Worm (Caenorhabditis elegans) whole organism, late embryonic: ENCODE data around the gene myrf-1.

ENCODE experiments used
- K02D7.2 ChIP-seq: sonication (generic microtip); optimal IDR thresholded peaks from 2 replicates; lab custom pipeline; 2017; ENCODE audit warnings: mild to moderate bottlenecking, missing genetic modification characterization, missing compliant biosample characterization
- K09A11.1 ChIP-seq: sonication (generic microtip); optimal IDR thresholded peaks from 2 replicates; lab custom pipeline; 2017; ENCODE audit warnings: antibody characterized with exemption, mild to moderate bottlenecking, missing genetic modification characterization, missing compliant biosample characterization; ENCODE audit not compliant: insufficient read depth
- T23F11.4 ChIP-seq: fragments of 200-800 bp; sonication (Bioruptor generic); optimal IDR thresholded peaks from 2 replicates; lab custom pipeline; 2018; ENCODE audit warnings: mild to moderate bottlenecking, missing genetic modification characterization, missing compliant biosample characterization
- ama-1 ChIP-seq: fragments of 150-350 bp; optimal IDR thresholded peaks from 2 replicates; lab custom pipeline; 2014
- elt-2 ChIP-seq: sonication (generic microtip); optimal IDR thresholded peaks from 2 replicates; lab custom pipeline; 2016; ENCODE audit warnings: missing genetic modification reagents, missing genetic modification characterization, missing compliant biosample characterization
- hlh-30 ChIP-seq: sonication (generic microtip); optimal IDR thresholded peaks from 2 replicates; lab custom pipeline; 2017; ENCODE audit warnings: antibody characterized with exemption, missing genetic modification characterization, missing compliant biosample characterization; ENCODE audit not compliant: insufficient read depth
- nhr-11 ChIP-seq: fragments of 150-350 bp; optimal IDR thresholded peaks from 2 replicates; lab custom pipeline; 2014; ENCODE audit warnings: missing biosample characterization, missing genetic modification characterization
- pag-3 ChIP-seq: sonication (generic microtip); optimal IDR thresholded peaks from 2 replicates; lab custom pipeline; 2016; ENCODE audit warnings: missing compliant biosample characterization, missing genetic modification characterization, borderline replicate concordance
- sox-4 ChIP-seq: sonication (generic microtip); optimal IDR thresholded peaks from 2 replicates; lab custom pipeline; 2017; ENCODE audit warnings: mild to moderate bottlenecking, missing genetic modification characterization, inconsistent platforms, missing compliant biosample characterization
- tbx-2 ChIP-seq: sonication (generic microtip); optimal IDR thresholded peaks from 2 replicates; lab custom pipeline; 2016; ENCODE audit warnings: missing genetic modification characterization, missing compliant biosample characterization

DNA sequence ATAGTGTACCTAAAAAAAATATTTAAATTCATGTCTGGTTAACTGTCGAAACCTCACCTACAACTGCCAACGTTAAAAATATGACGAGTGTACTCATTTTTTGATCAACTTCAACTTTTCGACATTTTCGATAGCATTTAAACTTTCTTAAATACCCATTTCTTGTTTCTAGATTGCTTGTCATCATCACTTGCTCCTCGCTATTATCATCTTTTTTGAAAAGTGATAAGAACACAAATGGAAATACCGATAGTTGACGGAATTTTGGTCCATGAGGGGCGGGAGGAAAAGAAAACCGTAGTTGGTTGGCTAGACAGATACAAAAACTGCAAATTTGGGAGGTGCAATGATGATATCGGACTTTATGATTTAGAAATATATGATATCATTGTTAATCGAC lies 32.2 kb downstream of the myrf-1 start, which contains the start of gene clec-143:
- TF ChIP-seq ama-1 (lab: Kevin White, UChicago) (no peak), nhr-11 (tag; lab: Kevin White, UChicago) (no peak), pag-3 (tag; lab: Kevin White, UChicago) (no peak), hlh-30 (tag; lab: Kevin White, UChicago) (no peak), K09A11.1 (tag; lab: Kevin White, UChicago) (no peak), T23F11.4 (GFP tag; lab: Kevin White, UChicago) (no peak), sox-4 (tag; lab: Kevin White, UChicago) (no peak), K02D7.2 (no peak), tbx-2 (tag; lab: Kevin White, UChicago) (no peak), elt-2 (tag; lab: Kevin White, UChicago) (no peak)
